Worm (Caenorhabditis elegans) whole organism, L1 larva: ENCODE results near the gene srw-57.
"Not testable (repeated sequence)": the region's sequence is repeated elsewhere in the genome, so short reads cannot be mapped to it uniquely, and the experiment has no call there.

Source experiments
- egl-27 ChIP-seq, 2 experiments: fragments of 150-350 bp in 1 of 2; sonication (generic microtip); optimal IDR thresholded peaks; 3 replicates each; lab custom pipeline; 2017 to 2018; ENCODE audit warnings: missing biosample characterization in 2 of 2, missing genetic modification characterization in 2 of 2, missing genetic modification reagents in 2 of 2
- fkh-10 ChIP-seq: sonication (generic microtip); optimal IDR thresholded peaks from 2 replicates; lab custom pipeline; 2017; ENCODE audit warnings: missing biosample characterization, missing genetic modification reagents, missing genetic modification characterization
- mdl-1 ChIP-seq, 2 experiments: fragments of 150-350 bp; optimal IDR thresholded peaks; 2 replicates each; lab custom pipeline; 2014 to 2017; ENCODE audit warnings: missing biosample characterization in 2 of 2, missing genetic modification characterization in 2 of 2, inconsistent platforms in 1 of 2
- nhr-11 ChIP-seq: fragments of 150-350 bp; optimal IDR thresholded peaks from 2 replicates; lab custom pipeline; 2014; ENCODE audit warnings: missing biosample characterization, missing genetic modification characterization
- unc-62 ChIP-seq: fragments of 150-350 bp; optimal IDR thresholded peaks from 2 replicates; lab custom pipeline; 2014; ENCODE audit warnings: missing biosample characterization, missing genetic modification reagents, missing genetic modification characterization
- zag-1 ChIP-seq: fragments of 150-350 bp; optimal IDR thresholded peaks from 2 replicates; lab custom pipeline; 2014; ENCODE audit warnings: missing biosample characterization, missing genetic modification characterization

ce11 chrV:15929882-15930281 is 24.9 kb downstream of the srw-57 start, which contains the start of gene srbc-77:
- not testable (repeated sequence) for TF ChIP-seq egl-27 (tag; optimal IDR thresholded peaks at IDR 0.05; lab: Kevin White, UChicago); fkh-10 (GFP tag; lab: Kevin White, UChicago); nhr-11; unc-62 (GFP tag; lab: Kevin White, UChicago); mdl-1 (tag; optimal IDR thresholded peaks at IDR 0.05; lab: Kevin White, UChicago); zag-1 (tag; lab: Kevin White, UChicago)
